Fruit fly (Drosophila melanogaster): ENCODE data around the gene CG8353.

Gene CG8353

DNA sequence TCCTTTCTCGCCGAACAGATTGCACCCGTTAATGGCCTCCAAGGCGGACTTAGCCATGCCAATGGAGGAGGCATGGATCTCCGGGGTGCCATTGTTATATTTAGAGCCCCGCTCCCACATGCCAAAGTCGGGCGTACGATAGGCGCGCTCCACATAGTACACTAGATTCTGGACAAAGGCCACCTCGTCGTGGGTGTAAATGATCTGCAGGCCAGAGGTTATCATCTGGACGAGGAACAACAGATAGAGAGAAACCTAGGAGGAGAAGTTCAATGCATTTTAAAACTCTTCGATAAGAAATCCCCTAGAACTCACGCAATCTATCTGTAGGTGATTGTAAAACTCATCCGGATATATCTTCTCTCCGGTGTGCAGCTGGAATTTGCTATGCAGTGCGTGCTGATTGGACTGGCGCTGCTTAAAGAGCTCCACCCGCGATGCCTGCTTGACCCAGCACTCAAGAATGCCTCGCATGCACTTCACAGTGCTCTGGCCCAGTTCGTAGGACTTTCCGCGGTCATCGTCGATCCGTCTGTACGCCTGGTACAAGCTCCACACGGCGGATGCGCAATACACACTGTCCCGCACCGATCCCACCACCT, 18.0 kb upstream of the CG8353 start:
- no peak for TF ChIP-seq tj (GFP tag; optimal IDR thresholded peaks at IDR 0.05)
- TF ChIP-seq pad (GFP tag; optimal IDR thresholded peaks at IDR 0.05): no peak
- TF ChIP-seq bab1 (GFP tag; optimal IDR thresholded peaks at IDR 0.05): no peak
- TF ChIP-seq CG7101 (tag; optimal IDR thresholded peaks at IDR 0.05): no peak
- no peak for TF ChIP-seq CG1620 (GFP tag; optimal IDR thresholded peaks at IDR 0.05)
- no peak for TF ChIP-seq Crg-1 (GFP tag; optimal IDR thresholded peaks at IDR 0.05)
- TF ChIP-seq cic (GFP tag; optimal IDR thresholded peaks at IDR 0.05): no peak
- no peak for TF ChIP-seq Mnt (GFP tag; optimal IDR thresholded peaks at IDR 0.05)
- TF ChIP-seq CG14711 (tag; optimal IDR thresholded peaks at IDR 0.05): no peak
- TF ChIP-seq CG11617 (GFP tag; optimal IDR thresholded peaks at IDR 0.05): no peak
- TF ChIP-seq ovo (GFP tag; optimal IDR thresholded peaks at IDR 0.05): no peak
- TF ChIP-seq toe (GFP tag; optimal IDR thresholded peaks at IDR 0.05): no peak
- no peak for TF ChIP-seq CG7045 (GFP tag; optimal IDR thresholded peaks at IDR 0.05)
- no peak for TF ChIP-seq CG12768 (GFP tag; optimal IDR thresholded peaks at IDR 0.05)
- no peak for TF ChIP-seq Hr96 (GFP tag; optimal IDR thresholded peaks at IDR 0.05)
- no peak for TF ChIP-seq CG5204 (GFP tag; optimal IDR thresholded peaks at IDR 0.05)
- no peak for TF ChIP-seq CG33017 (tag; optimal IDR thresholded peaks at IDR 0.05)
- no peak for TF ChIP-seq Clk (GFP tag; optimal IDR thresholded peaks at IDR 0.05)
- no peak for TF ChIP-seq kay (GFP tag; ENCODE audit: borderline replicate concordance)

DNA sequence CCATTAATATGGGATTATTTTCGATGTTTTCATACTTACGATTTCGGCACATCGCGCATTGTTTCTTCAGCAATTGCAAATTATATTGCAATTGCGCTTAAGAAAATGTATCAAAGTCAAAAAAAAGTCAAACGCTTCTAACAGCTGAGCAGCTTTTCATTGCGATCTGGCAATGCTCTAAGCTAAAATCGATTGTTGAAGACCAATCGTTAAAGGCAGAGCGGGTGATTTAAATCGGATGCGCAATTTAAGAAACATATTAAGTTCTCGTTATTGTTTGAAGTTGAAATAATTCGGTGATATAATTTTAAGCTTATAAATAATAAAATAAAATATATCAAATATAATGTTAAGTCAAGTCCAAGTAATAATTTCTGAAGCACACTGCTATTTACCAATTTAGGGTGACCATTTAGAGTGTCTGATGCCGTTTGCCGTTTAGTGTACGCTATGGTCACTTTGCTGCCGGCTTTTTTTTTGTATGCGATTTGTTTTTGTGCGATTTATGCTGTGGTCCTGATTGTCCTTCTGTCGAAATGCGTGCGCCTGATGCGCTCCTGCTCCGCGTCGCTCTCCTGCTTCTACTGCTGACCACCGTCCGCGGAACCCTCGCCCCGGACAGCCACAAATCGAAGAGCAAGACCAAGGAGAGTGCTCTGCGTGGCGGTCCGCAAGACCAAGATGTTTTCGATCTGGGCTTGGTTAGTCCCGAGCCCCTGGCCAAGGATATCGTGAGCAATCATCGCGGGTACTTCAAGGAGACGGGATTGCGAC, 16.9 kb upstream of the CG8353 start, which contains the start of the genes CG8475 and CG8460:
TSS of gene CG8475 (minus strand) at position 162 of the 774 bp plus-strand sequence.
TSS of gene CG8460 (plus strand) at position 437 of the 774 bp plus-strand sequence.
- TF ChIP-seq Mnt (GFP tag; optimal IDR thresholded peaks at IDR 0.05): no peak
- TF ChIP-seq CG1620 (GFP tag; optimal IDR thresholded peaks at IDR 0.05): no peak
- peak; percentile 37 for TF ChIP-seq Crg-1 (GFP tag; optimal IDR thresholded peaks at IDR 0.05)

DNA sequence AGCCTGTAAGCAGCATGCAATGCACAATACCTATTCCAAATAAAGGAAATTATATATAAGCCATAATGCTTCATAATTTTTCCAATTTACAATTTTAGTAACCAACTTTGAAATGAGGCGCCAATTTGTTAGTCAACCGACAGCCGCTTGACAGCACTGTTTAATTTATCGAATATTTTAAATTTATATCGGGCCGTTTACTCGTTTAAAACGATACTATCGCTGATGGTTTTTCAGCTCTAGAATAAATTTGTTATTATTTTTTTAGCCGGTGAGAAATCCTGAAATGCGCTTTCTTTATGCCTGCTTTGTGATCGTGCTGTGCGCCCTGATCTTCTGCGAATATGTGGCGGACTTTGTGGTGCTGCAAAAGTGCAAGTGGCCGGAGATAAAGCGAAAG, 15.1 kb upstream of the CG8353 start, which contains the start of gene PGAP5:
TSS of gene PGAP5 (plus strand) at position 126 of the 400 bp plus-strand sequence.
- TF ChIP-seq Clk (GFP tag; optimal IDR thresholded peaks at IDR 0.05) (no peak), Crg-1 (GFP tag; optimal IDR thresholded peaks at IDR 0.05) (peak; percentile 59), CG1620 (GFP tag; optimal IDR thresholded peaks at IDR 0.05) (peak; percentile 61), tj (GFP tag; optimal IDR thresholded peaks at IDR 0.05) (no peak), CG14711 (tag; optimal IDR thresholded peaks at IDR 0.05) (no peak), CG12768 (GFP tag; optimal IDR thresholded peaks at IDR 0.05) (no peak), toe (GFP tag; optimal IDR thresholded peaks at IDR 0.05) (no peak), Hr96 (GFP tag; optimal IDR thresholded peaks at IDR 0.05) (no peak), Mnt (GFP tag; optimal IDR thresholded peaks at IDR 0.05) (peak; percentile 33), CG11617 (GFP tag; optimal IDR thresholded peaks at IDR 0.05) (no peak), CG7101 (tag; optimal IDR thresholded peaks at IDR 0.05) (peak; percentile 60), pad (GFP tag; optimal IDR thresholded peaks at IDR 0.05) (peak; percentile 51), ovo (GFP tag; optimal IDR thresholded peaks at IDR 0.05) (no peak), cic (GFP tag; optimal IDR thresholded peaks at IDR 0.05) (peak; percentile 50), CG33017 (tag; optimal IDR thresholded peaks at IDR 0.05) (peak; percentile 5), cnc (optimal IDR thresholded peaks at IDR 0.05) (no peak), bab1 (GFP tag; optimal IDR thresholded peaks at IDR 0.05) (peak; percentile 21), CG5204 (GFP tag; optimal IDR thresholded peaks at IDR 0.05) (no peak), kay (GFP tag; ENCODE audit: borderline replicate concordance) (no peak), CG7045 (GFP tag; optimal IDR thresholded peaks at IDR 0.05) (no peak)

DNA sequence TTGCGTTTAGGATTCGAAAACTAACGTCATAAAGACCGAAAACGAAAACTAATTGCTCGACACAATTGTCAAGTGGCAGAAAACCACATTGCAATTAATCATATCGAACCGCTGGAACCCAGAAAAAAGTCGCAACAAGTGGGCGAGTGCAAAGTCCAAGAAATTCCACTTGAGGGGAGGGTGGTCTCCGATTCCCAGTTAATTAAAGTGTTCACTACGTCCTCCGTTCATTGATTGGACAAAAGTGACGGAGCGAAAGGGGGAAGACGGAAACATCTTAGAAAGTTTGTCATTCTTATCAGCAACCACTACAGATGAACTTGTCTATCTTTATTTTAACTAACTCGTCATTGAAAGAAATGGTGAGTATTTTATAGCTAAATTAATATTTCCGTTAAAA, 11.3 kb upstream of the CG8353 start:
- TF ChIP-seq CG11617 (GFP tag; optimal IDR thresholded peaks at IDR 0.05) (no peak), CG12768 (GFP tag; optimal IDR thresholded peaks at IDR 0.05) (peak; percentile 91), cic (GFP tag; optimal IDR thresholded peaks at IDR 0.05) (peak; percentile 97), CG33017 (tag; optimal IDR thresholded peaks at IDR 0.05) (peak; percentile 20), CG14711 (tag; optimal IDR thresholded peaks at IDR 0.05) (no peak), Clk (GFP tag; optimal IDR thresholded peaks at IDR 0.05) (no peak), Crg-1 (GFP tag; optimal IDR thresholded peaks at IDR 0.05) (no peak)

DNA sequence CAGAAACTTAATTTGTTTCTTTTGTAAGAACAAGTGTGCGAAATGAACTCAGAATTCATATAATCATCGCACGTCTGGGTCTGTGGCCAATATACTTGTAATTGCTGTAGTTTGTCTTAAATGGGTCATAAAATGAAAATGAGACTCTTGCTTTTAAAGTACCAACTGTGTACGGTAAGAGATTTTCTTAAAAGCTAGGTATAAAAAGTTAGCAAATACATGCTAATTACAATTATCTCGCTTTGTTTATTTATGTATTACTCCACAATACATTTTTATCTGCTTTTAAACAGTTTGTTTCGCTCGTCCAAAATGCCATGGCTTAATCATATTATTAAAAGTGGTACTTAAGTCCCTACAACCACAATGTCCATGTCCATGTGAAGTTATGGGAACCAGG, 10.1 kb upstream of the CG8353 start:
- TF ChIP-seq CG7101 (tag; optimal IDR thresholded peaks at IDR 0.05): no peak
- no peak for TF ChIP-seq ovo (GFP tag; optimal IDR thresholded peaks at IDR 0.05)
- peak; percentile 62 for TF ChIP-seq CG33017 (tag; optimal IDR thresholded peaks at IDR 0.05)
- TF ChIP-seq CG7045 (GFP tag; optimal IDR thresholded peaks at IDR 0.05): no peak
- TF ChIP-seq Hr96 (GFP tag; optimal IDR thresholded peaks at IDR 0.05): no peak
- no peak for TF ChIP-seq Mnt (GFP tag; optimal IDR thresholded peaks at IDR 0.05)

DNA sequence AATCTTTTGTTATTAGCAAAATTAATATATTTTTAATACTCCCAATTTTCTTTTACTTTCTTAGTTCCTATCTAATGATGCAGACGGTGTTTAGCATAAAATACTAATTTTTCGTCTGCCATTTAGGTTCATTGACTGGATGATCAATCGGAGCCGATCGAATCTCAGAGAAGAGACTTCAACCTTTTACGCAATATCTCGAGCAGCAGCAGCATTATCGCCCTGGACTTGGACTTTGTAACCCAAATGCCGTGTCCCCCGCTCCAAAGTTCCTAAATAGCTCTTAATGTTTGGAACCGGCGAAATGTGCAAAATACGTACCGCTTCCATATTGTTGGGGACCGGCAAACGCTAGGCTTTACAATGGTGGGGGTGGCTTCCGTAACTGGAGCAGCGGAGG, 9.5 kb upstream of the CG8353 start:
- TF ChIP-seq CG12768 (GFP tag; optimal IDR thresholded peaks at IDR 0.05) (peak; percentile 60), Clk (GFP tag; optimal IDR thresholded peaks at IDR 0.05) (no peak)
